Fruit fly (Drosophila melanogaster): Measurements from ENCODE around the gene Hf.

The Hf gene

DNA sequence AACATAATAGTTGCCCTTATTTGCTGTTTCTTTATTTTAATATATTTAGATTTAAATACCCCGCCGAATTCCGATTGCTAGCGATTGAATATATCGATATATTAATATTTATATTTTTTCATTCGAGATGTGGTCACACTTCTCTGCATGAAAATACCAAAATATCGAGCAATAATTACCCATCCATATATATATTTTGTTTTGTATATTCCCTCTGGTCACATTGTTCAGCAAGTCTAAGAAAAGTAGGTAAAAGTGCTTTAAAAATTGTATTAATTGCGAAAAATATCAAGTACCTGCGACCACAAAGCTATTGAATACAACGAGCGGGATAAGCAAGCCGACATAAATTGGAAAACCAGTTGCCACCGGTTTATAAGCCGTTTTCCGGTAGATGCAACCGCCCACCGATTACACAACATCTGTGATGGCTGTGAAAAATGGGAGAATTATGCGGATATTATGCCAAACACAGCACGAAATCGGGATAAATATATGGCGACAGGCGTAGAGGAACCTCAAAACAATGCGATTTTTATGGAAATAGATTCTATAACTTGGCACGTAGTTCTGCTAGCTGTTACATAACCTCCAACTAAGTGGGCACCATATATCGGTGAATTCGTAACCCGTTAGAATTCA is 8.8 kb downstream of the Hf start, which contains the start of gene COX4:
Gene COX4, plus strand, starts transcription at position 194 of the 642 bp plus-strand sequence.
- TF ChIP-seq CG17801 (GFP tag; optimal IDR thresholded peaks at IDR 0.05; ENCODE audit: partially characterized antibody) = peak; percentile 22

- no peak for TF ChIP-seq CG17801 (GFP tag; optimal IDR thresholded peaks at IDR 0.05; ENCODE audit: partially characterized antibody)
Measured at dm6 chr2L:19952221-19952620, 15.3 kb downstream of the Hf start.

DNA sequence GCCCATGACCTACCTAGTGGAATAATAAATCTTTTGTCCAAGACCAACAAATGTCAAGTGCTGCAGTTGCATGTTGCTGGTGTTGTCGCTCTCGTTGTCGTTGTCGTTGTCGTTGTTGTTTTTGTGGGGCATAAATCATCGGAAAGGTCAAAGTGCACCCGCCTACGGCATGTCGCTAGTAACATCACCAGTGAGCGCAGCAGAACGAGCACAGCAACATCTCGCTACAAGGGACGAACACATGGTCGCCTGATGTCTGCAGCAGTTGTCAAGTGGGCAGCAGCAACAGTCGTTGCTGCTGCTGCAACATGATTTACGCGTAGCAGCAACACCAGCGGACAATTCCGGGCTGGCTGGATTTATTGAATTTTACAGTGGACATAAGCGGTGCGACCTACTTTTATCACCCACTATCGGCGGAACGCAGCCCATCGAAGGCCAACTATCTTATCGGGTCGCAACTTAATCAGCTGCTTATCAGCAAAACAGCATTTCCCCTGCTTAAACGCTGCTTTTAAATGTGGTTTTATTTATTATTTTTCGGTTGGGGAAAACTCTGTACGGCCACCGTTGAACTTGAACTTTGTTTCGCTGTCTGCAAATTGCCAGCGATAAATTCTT is 15.8 kb downstream of the Hf start:
- TF ChIP-seq CG17801 (GFP tag; optimal IDR thresholded peaks at IDR 0.05; ENCODE audit: partially characterized antibody) = no peak

DNA sequence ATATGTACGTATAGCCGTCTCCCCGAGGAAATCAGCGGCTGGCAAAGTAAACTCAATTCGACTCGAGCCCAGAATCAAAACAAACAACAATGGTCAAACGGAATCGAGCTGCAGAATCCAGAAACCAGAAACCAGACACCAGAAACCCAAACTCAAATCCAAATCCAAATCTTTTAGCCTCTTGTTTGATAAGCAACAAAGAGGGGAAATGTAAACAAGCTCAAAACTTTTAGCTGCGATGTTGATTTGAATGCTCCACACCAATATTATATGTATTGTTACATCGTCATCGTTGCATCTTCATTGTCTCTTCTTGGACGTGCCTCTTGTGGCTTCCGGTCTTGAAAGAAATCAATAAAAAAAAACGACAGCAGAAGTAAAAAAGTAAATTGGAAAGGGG is 17.9 kb downstream of the Hf start:
- no peak for TF ChIP-seq CG17801 (GFP tag; optimal IDR thresholded peaks at IDR 0.05; ENCODE audit: partially characterized antibody)

- no peak for TF ChIP-seq CG17801 (GFP tag; optimal IDR thresholded peaks at IDR 0.05; ENCODE audit: partially characterized antibody)
Measured at dm6 chr2L:19947992-19948524, 19.4 kb downstream of the Hf start.

DNA sequence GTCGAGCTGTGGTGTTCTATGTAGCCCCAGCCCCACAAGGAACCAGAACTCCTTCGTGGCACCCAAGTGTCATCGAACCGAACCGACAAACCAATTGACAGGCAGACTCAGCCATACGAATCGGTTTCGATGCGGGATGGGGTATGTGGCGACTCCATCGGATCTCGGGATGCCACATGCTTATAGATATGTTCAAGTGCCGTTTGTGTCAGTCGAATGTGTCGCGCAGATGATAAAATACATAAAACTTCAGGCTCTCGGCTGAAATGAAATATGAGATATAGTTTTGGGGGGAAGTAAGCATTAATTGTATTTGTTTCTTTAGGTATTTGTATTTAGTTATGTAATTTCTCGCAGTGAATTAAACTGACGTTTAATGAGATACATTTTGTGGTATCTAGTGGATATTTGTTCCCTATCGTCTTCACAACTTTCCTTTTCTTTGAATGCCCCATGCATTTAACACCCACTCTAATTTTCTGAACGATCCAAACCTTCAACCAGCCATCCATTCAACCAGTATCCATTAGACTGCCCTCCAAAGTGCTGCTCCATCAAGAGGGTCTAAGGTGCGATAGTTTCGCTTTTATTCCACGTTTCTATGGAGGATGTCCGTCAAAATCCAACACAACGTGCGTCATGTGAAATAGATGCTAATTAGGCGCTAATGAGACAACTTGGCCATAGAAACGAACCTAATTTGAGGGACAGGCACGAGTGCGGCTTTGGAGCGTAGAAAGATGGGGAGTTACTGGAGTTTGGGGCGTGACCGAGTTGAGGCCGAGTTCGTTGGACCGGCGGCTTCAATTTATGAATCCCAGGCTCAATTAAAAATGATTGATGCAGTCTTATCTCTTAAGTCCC is 22.9 kb downstream of the Hf start:
- TF ChIP-seq CG17801 (GFP tag; optimal IDR thresholded peaks at IDR 0.05; ENCODE audit: partially characterized antibody) = no peak

- no peak for TF ChIP-seq CG17801 (GFP tag; optimal IDR thresholded peaks at IDR 0.05; ENCODE audit: partially characterized antibody)
Measured at dm6 chr2L:19943112-19943511, 24.4 kb downstream of the Hf start.

DNA sequence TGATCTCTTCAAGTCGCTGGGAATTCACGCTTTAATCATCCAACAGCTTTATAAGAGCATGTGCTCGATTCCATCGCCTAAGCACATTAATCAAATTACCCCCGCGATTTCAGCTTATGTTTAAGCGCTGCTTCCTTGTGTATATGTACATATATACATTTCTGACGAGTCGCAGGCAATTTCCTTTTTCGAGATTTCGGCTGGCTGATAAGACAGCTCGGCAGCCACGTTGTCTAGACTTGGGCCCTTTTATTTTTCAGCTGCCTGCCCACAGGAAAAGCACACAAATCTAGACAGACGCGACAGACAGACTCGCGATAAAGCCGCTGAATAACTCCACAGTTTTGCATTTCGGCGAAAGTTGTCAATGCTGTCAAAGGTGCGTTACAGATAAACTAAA is 25.0 kb downstream of the Hf start:
- no peak for TF ChIP-seq CG17801 (GFP tag; optimal IDR thresholded peaks at IDR 0.05; ENCODE audit: partially characterized antibody)

- TF ChIP-seq CG17801 (GFP tag; optimal IDR thresholded peaks at IDR 0.05; ENCODE audit: partially characterized antibody) = no peak
Measured at dm6 chr2L:19941352-19941851, 26.1 kb downstream of the Hf start.

DNA sequence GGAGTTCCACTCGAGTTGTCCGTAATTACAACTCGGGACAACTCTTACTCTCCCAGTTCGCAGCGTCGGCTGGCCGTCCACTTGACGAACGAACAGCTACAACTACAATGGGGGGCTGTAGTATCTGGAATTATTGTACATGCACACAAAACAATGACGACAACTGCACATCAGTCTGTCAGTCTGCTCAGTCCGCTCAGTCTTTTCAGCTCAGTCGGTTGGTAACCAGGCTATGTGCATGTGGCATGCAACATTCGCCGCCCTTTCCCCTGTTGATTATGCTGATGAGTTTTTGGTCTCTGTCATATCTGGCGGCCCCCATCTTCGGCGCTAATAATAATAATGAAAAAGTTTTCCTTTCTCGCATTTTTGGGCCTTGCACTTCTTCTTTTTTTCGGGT is 27.4 kb downstream of the Hf start:
- TF ChIP-seq CG17801 (GFP tag; optimal IDR thresholded peaks at IDR 0.05; ENCODE audit: partially characterized antibody) = no peak

DNA sequence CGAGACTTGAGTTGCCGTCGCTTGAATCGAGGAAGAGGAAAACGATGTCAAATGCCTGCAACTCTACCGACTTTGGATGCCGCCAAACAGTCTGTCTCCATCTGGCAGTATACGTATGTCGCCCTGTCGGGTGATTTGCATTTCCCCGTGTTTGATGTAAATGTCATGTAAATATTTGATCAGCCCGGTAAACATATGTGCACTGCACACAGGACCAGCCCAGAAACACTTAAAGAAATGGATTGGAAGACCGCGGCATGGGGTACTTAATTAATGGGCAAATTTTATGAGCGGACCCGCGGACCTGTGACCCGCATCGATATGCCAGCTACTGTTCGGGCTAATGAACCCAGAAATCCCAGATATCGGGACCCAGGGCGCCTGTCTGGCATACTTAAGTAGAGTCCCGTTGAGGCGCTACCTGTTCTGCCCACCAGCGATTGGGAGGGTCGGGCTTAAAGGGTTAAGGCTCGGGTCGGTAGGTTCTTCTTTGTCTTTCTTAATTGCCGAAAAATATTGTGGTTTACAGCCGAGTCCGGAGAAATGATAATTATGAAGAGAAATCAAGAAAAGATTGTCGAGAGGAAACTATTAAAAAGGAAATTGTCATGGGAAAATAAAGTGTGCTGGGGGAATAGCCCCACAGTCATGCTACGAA is 29.6 kb downstream of the Hf start:
- TF ChIP-seq CG17801 (GFP tag; optimal IDR thresholded peaks at IDR 0.05; ENCODE audit: partially characterized antibody) = no peak

dm6 chr2L:19935085-19935846 is 32.2 kb downstream of the Hf start:
- no peak for TF ChIP-seq CG17801 (GFP tag; optimal IDR thresholded peaks at IDR 0.05; ENCODE audit: partially characterized antibody)

dm6 chr2L:19932523-19932922 is 35.0 kb downstream of the Hf start:
- TF ChIP-seq CG17801 (GFP tag; optimal IDR thresholded peaks at IDR 0.05; ENCODE audit: partially characterized antibody) = no peak

DNA sequence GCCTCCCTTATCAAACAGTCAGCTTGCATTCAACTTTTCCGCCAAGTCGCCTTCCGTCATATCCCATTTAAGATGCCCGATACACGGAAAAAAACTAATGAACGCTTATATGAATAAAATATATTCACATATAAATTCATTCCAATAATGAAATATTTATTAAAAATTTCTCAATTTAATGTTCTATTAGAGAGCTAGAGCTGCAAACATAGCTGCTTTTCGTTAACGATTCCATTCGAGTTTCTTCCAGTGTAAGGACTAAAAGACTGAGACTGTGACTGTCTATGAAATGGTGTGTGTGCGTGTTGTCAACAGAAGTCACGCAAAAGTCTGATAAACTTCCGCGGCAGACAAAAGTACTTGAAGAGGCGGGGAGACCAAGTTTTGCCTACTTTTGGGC is 37.4 kb downstream of the Hf start:
- no peak for TF ChIP-seq CG17801 (GFP tag; optimal IDR thresholded peaks at IDR 0.05; ENCODE audit: partially characterized antibody)
